Worm (Caenorhabditis elegans) whole organism, L4 larva: Measurements from ENCODE around the gene erfa-1.

Experiments used
- F10B5.3 ChIP-seq: sonication (generic microtip); optimal IDR thresholded peaks from 2 replicates; lab custom pipeline; 2016; ENCODE audit warnings: mild to moderate bottlenecking, missing genetic modification characterization, missing compliant biosample characterization
- R02D3.7 ChIP-seq: fragments of 150-350 bp; sonication (generic microtip); optimal IDR thresholded peaks from 3 replicates; lab custom pipeline; 2014; ENCODE audit warnings: missing biosample characterization, missing genetic modification characterization
- T20F7.1 ChIP-seq: fragments of 200-800 bp; sonication (Bioruptor generic); optimal IDR thresholded peaks from 2 replicates; lab custom pipeline; 2018; ENCODE audit warnings: mild to moderate bottlenecking, missing genetic modification characterization, missing compliant biosample characterization
- T26A8.4 ChIP-seq: fragments of 200-800 bp; sonication (Bioruptor generic); IDR thresholded peaks from 2 replicates; pipeline ENCODE4 v1.3.6; 2022; ENCODE audit warnings: missing genetic modification characterization, missing compliant biosample characterization
- Y105C5A.15 ChIP-seq: fragments of 200-800 bp; sonication (Bioruptor generic); IDR thresholded peaks from 2 replicates; pipeline ENCODE4 v1.3.6; 2022; ENCODE audit warnings: missing genetic modification characterization, missing compliant biosample characterization
- Y48G9A.11 ChIP-seq: fragments of 200-800 bp; sonication (Bioruptor generic); IDR thresholded peaks from 2 replicates; pipeline ENCODE4 v1.3.6; 2022; ENCODE audit warnings: missing genetic modification reagents, missing genetic modification characterization, missing compliant biosample characterization
- Y75B8A.6 ChIP-seq: fragments of 200-800 bp; sonication (Bioruptor generic); IDR thresholded peaks from 2 replicates; pipeline ENCODE4 v1.3.6; 2022; ENCODE audit warnings: missing genetic modification reagents, missing genetic modification characterization, missing compliant biosample characterization
- aha-1 ChIP-seq: fragments of 150-350 bp; peaks from one replicate; lab custom pipeline; 2014; ENCODE audit warnings: missing biosample characterization, missing genetic modification characterization
- aly-2 ChIP-seq: sonication (generic microtip); optimal IDR thresholded peaks from 2 replicates; lab custom pipeline; 2018; ENCODE audit warnings: missing biosample characterization, missing genetic modification characterization
- ama-1 ChIP-seq: fragments of 150-350 bp; optimal IDR thresholded peaks from 2 replicates; lab custom pipeline; 2014; ENCODE audit warnings: inconsistent platforms, mixed read lengths
- ceh-44 ChIP-seq: fragments of 200-800 bp; sonication (Bioruptor generic); IDR thresholded peaks from 2 replicates; pipeline ENCODE4 v1.3.6; 2022; ENCODE audit warnings: missing genetic modification reagents, missing genetic modification characterization, missing compliant biosample characterization
- ceh-62 ChIP-seq: sonication (generic microtip); optimal IDR thresholded peaks from 2 replicates; lab custom pipeline; 2017; ENCODE audit warnings: missing biosample characterization, missing genetic modification characterization
- ctbp-1 ChIP-seq: fragments of 200-800 bp; sonication (Bioruptor generic); IDR thresholded peaks from 2 replicates; pipeline ENCODE4 v1.3.6; 2022; ENCODE audit warnings: missing genetic modification reagents, missing genetic modification characterization, missing compliant biosample characterization
- daf-16 ChIP-seq, 3 experiments: sonication (generic microtip); optimal IDR thresholded peaks; 2 replicates each; lab custom pipeline; 2016 to 2017; ENCODE audit warnings: missing genetic modification characterization in 3 of 3, missing genetic modification reagents in 3 of 3, mild to moderate bottlenecking in 2 of 3, missing compliant biosample characterization in 2 of 3, missing biosample characterization in 1 of 3, moderate library complexity in 1 of 3
- dpl-1 ChIP-seq: fragments of 150-350 bp; optimal IDR thresholded peaks from 2 replicates; lab custom pipeline; 2014; ENCODE audit warnings: missing biosample characterization, missing genetic modification reagents, missing genetic modification characterization
- fkh-10 ChIP-seq: fragments of 150-350 bp; optimal IDR thresholded peaks from 2 replicates; lab custom pipeline; 2014; ENCODE audit warnings: missing biosample characterization, missing genetic modification reagents, missing genetic modification characterization
- jun-1 ChIP-seq: fragments of 150-350 bp; optimal IDR thresholded peaks from 2 replicates; lab custom pipeline; 2014; ENCODE audit warnings: missing biosample characterization, missing genetic modification reagents, missing genetic modification characterization
- lin-13 ChIP-seq: fragments of 150-350 bp; optimal IDR thresholded peaks from 2 replicates; lab custom pipeline; 2014; ENCODE audit warnings: missing biosample characterization, missing genetic modification reagents, missing genetic modification characterization
- lin-38 ChIP-seq: fragments of 200-800 bp; sonication (Bioruptor generic); IDR thresholded peaks from 2 replicates; pipeline ENCODE4 v1.3.6; 2022; ENCODE audit warnings: missing genetic modification reagents, missing genetic modification characterization, missing compliant biosample characterization
- lsy-2 ChIP-seq, 2 experiments: fragments of 150-350 bp in 1 of 2; sonication (generic microtip) in 1 of 2; optimal IDR thresholded peaks; 2 replicates each; lab custom pipeline; 2014 to 2017; ENCODE audit warnings: missing biosample characterization in 2 of 2, missing genetic modification characterization in 2 of 2
- madf-5 ChIP-seq, 2 experiments: fragments of 200-800 bp; sonication (Bioruptor generic); IDR thresholded peaks; 2 replicates each; pipeline ENCODE4 v1.3.6; 2022; ENCODE audit warnings: missing compliant biosample characterization in 2 of 2, missing genetic modification characterization in 2 of 2
- mdl-1 ChIP-seq, 2 experiments: fragments of 150-350 bp in 1 of 2; sonication (generic microtip) in 1 of 2; optimal IDR thresholded peaks; 2 replicates each; lab custom pipeline; 2014 to 2017; ENCODE audit warnings: missing biosample characterization in 2 of 2, missing genetic modification characterization in 2 of 2
- mes-2 ChIP-seq: sonication (generic microtip); optimal IDR thresholded peaks from 2 replicates; lab custom pipeline; 2016; ENCODE audit warnings: missing genotype, mild to moderate bottlenecking, missing genetic modification characterization, missing compliant biosample characterization; ENCODE audit not compliant: poor library complexity, severe bottlenecking
- nhr-10 ChIP-seq: fragments of 150-350 bp; optimal IDR thresholded peaks from 2 replicates; lab custom pipeline; 2014; ENCODE audit warnings: missing biosample characterization, missing genetic modification characterization
- nhr-11 ChIP-seq: fragments of 150-350 bp; optimal IDR thresholded peaks from 2 replicates; lab custom pipeline; 2014; ENCODE audit warnings: missing biosample characterization, missing genetic modification characterization
- nhr-237 ChIP-seq: sonication (generic microtip); optimal IDR thresholded peaks from 2 replicates; lab custom pipeline; 2017; ENCODE audit warnings: missing biosample characterization, missing genetic modification characterization
- nhr-25 ChIP-seq: sonication (generic microtip); optimal IDR thresholded peaks from 2 replicates; lab custom pipeline; 2017; ENCODE audit warnings: missing genetic modification characterization, mild to moderate bottlenecking, missing compliant biosample characterization, antibody characterized with exemption, moderate library complexity, borderline replicate concordance; ENCODE audit not compliant: insufficient read depth
- nhr-41 ChIP-seq: fragments of 200-800 bp; sonication (Bioruptor generic); IDR thresholded peaks from 2 replicates; pipeline ENCODE4 v1.3.6; 2022; ENCODE audit warnings: missing genetic modification reagents, missing genetic modification characterization, missing compliant biosample characterization
- nhr-48 ChIP-seq: sonication (generic microtip); optimal IDR thresholded peaks from 2 replicates; lab custom pipeline; 2016; ENCODE audit warnings: mild to moderate bottlenecking, missing genetic modification characterization, missing compliant biosample characterization
- nhr-6 ChIP-seq: fragments of 150-350 bp; optimal IDR thresholded peaks from 2 replicates; lab custom pipeline; 2014; ENCODE audit warnings: missing biosample characterization, missing genetic modification characterization
- nhr-76 ChIP-seq: fragments of 150-350 bp; optimal IDR thresholded peaks from 2 replicates; lab custom pipeline; 2014; ENCODE audit warnings: missing biosample characterization, missing genetic modification characterization
- nhr-77 ChIP-seq: fragments of 150-350 bp; optimal IDR thresholded peaks from 2 replicates; lab custom pipeline; 2014; ENCODE audit warnings: missing biosample characterization, missing genetic modification characterization
- rbr-2 ChIP-seq: sonication (generic microtip); optimal IDR thresholded peaks from 2 replicates; lab custom pipeline; 2016; ENCODE audit warnings: missing genotype, missing genetic modification characterization, missing compliant biosample characterization
- saeg-2 ChIP-seq: fragments of 200-800 bp; sonication (Bioruptor generic); IDR thresholded peaks from 2 replicates; pipeline ENCODE4 v1.3.6; 2022; ENCODE audit warnings: missing genetic modification reagents, missing genetic modification characterization, missing compliant biosample characterization
- tag-97 ChIP-seq: fragments of 200-800 bp; sonication (Bioruptor generic); IDR thresholded peaks from 2 replicates; pipeline ENCODE4 v1.3.6; 2022; ENCODE audit warnings: missing genetic modification characterization, missing compliant biosample characterization
- unc-39 ChIP-seq: sonication (generic microtip); optimal IDR thresholded peaks from 2 replicates; lab custom pipeline; 2017; ENCODE audit warnings: missing biosample characterization, missing genetic modification characterization
- vab-7 ChIP-seq: fragments of 200-800 bp; sonication (Bioruptor generic); IDR thresholded peaks from 2 replicates; pipeline ENCODE4 v1.3.6; 2022; ENCODE audit warnings: missing genetic modification reagents, missing genetic modification characterization, missing compliant biosample characterization
- zfp-3 ChIP-seq: fragments of 200-800 bp; sonication (Bioruptor generic); conservative IDR thresholded peaks from 2 replicates; pipeline ENCODE4 v1.3.6; 2022; ENCODE audit warnings: missing genetic modification reagents, missing genetic modification characterization, missing compliant biosample characterization

erfa-1 gene

ce11 chrV:6433446-6434178 lies at the start of gene erfa-1, which contains the start of gene gad-1 (continued):
- TF ChIP-seq lin-38 = peak; percentile 86
- no peak for TF ChIP-seq Y75B8A.6 (GFP tag; lab: Robert Waterston, UW)
- peak; percentile 65 for TF ChIP-seq dpl-1 (GFP tag; lab: Kevin White, UChicago)
- no peak for TF ChIP-seq jun-1 (tag; lab: Kevin White, UChicago)
- no peak for TF ChIP-seq madf-5 (GFP tag; IDR thresholded peaks at IDR 0.05; lab: Robert Waterston, UW)
- no peak for TF ChIP-seq ceh-44 (GFP tag; lab: Robert Waterston, UW)
- no peak for TF ChIP-seq aly-2 (tag; lab: Kevin White, UChicago)
- TF ChIP-seq ama-1 (lab: Kevin White, UChicago) = no peak
- TF ChIP-seq Y105C5A.15 (GFP tag; lab: Robert Waterston, UW) = no peak
- no peak for TF ChIP-seq ctbp-1 (GFP tag; lab: Robert Waterston, UW)
- peak; percentile 70 for TF ChIP-seq aha-1 (tag; lab: Kevin White, UChicago)
- no peak for TF ChIP-seq nhr-10
- peak; percentile 77 for TF ChIP-seq lin-13
- TF ChIP-seq nhr-6 (tag; lab: Kevin White, UChicago) = peak; percentile 12
- TF ChIP-seq saeg-2 = no peak
- no peak for TF ChIP-seq F10B5.3 (tag; lab: Kevin White, UChicago)
- no peak for TF ChIP-seq nhr-41 (GFP tag; lab: Robert Waterston, UW)
- TF ChIP-seq mdl-1 (tag; optimal IDR thresholded peaks at IDR 0.05; lab: Kevin White, UChicago) = no peak
- no peak for TF ChIP-seq nhr-48 (tag; lab: Kevin White, UChicago)
- TF ChIP-seq lsy-2 (tag; optimal IDR thresholded peaks at IDR 0.05; lab: Kevin White, UChicago) = peak in 1 of 2 experiments; percentile 88
- no peak for TF ChIP-seq nhr-76
- no peak for TF ChIP-seq vab-7
- no peak for TF ChIP-seq zfp-3 (GFP tag; lab: Robert Waterston, UW)
- no peak for TF ChIP-seq fkh-10 (GFP tag; lab: Kevin White, UChicago)
- no peak for TF ChIP-seq nhr-25
- TF ChIP-seq R02D3.7 = no peak
- TF ChIP-seq mes-2 (tag; lab: Kevin White, UChicago) = peak; percentile 95
- TF ChIP-seq ceh-62 (tag; lab: Kevin White, UChicago) = no peak
- TF ChIP-seq tag-97 (GFP tag; lab: Robert Waterston, UW) = no peak
- TF ChIP-seq unc-39 (tag; lab: Kevin White, UChicago) = no peak
- no peak for TF ChIP-seq nhr-237 (tag; lab: Kevin White, UChicago)
- TF ChIP-seq rbr-2 (tag; lab: Kevin White, UChicago) = peak; percentile 10
- no peak for TF ChIP-seq daf-16 (GFP tag; optimal IDR thresholded peaks at IDR 0.05; lab: Kevin White, UChicago)
- TF ChIP-seq daf-16 (tag; optimal IDR thresholded peaks at IDR 0.05; lab: Kevin White, UChicago) = peak; percentile 51
- TF ChIP-seq nhr-77 = peak; percentile 68
- TF ChIP-seq T20F7.1 (GFP tag; lab: Kevin White, UChicago) = peak; percentile 39
- TF ChIP-seq nhr-11 = peak; percentile 48
- no peak; the same call in 1 of the 2 replicates for TF ChIP-seq T26A8.4 (GFP tag; lab: Robert Waterston, UW)
- TF ChIP-seq Y48G9A.11 = no peak
- TF ChIP-seq, all 104 proteins: peak for 22

ce11 chrV:6385677-6386276 lies 48.2 kb upstream of the erfa-1 start:
- TF ChIP-seq aha-1 (tag; lab: Kevin White, UChicago) (peak; percentile 98), ama-1 (lab: Kevin White, UChicago) (no peak), Y48G9A.11 (no peak)
